Fruit fly (Drosophila melanogaster): ENCODE measurements around the gene CG7772.

The CG7772 gene

dm6 chrX:17881138-17882121, 25.6 kb downstream of the CG7772 start (continued):
- TF ChIP-seq seq (GFP tag; IDR thresholded peaks at IDR 0.05) (peak; percentile 47; the same call in 1 of the 2 replicates), az2 (GFP tag; optimal IDR thresholded peaks at IDR 0.05) (peak; percentile 26), CG9817 (tag; optimal IDR thresholded peaks at IDR 0.05) (peak; percentile 64), CG9215 (GFP tag; IDR thresholded peaks at IDR 0.05) (peak; percentile 52), croc (GFP tag; conservative IDR thresholded peaks at IDR 0.05) (no peak), CG4424 (GFP tag; optimal IDR thresholded peaks at IDR 0.05) (peak; percentile 33), CG11695 (GFP tag; IDR thresholded peaks at IDR 0.05) (0 out of 3 replicates have a peak, but pooled peaks have one; percentile 27), Rfx (GFP tag; IDR thresholded peaks at IDR 0.05) (peak; percentile 84), CG2120 (GFP tag; optimal IDR thresholded peaks at IDR 0.05) (peak; percentile 76), CG33213 (GFP tag; optimal IDR thresholded peaks at IDR 0.05) (peak; percentile 9), Meics (GFP tag; optimal IDR thresholded peaks at IDR 0.05) (peak; percentile 61), HLH54F (GFP tag; optimal IDR thresholded peaks at IDR 0.05) (peak; percentile 48), ems (GFP tag; optimal IDR thresholded peaks at IDR 0.05) (peak; percentile 23), ara (GFP tag; IDR thresholded peaks at IDR 0.05) (no peak), kni (GFP tag; optimal IDR thresholded peaks at IDR 0.05) (no peak), MBD-R2 (GFP tag; IDR thresholded peaks at IDR 0.05) (peak; percentile 37; the same call in 1 of the 2 replicates), jigr1 (GFP tag; IDR thresholded peaks at IDR 0.05) (no peak), CG32772 (GFP tag; IDR thresholded peaks at IDR 0.05) (peak; percentile 32; the same call in 1 of the 2 replicates), CG17328 (GFP tag; IDR thresholded peaks at IDR 0.05) (0 out of 2 replicates have a peak, but pooled peaks have one; percentile 21), CG3163 (GFP tag; optimal IDR thresholded peaks at IDR 0.05) (no peak), scrt (GFP tag; optimal IDR thresholded peaks at IDR 0.05) (peak; percentile 33), knrl (GFP tag; IDR thresholded peaks at IDR 0.05; ENCODE audit: partially characterized antibody) (no peak), Atf-2 (GFP tag; optimal IDR thresholded peaks at IDR 0.05) (peak; percentile 28), ro (GFP tag; IDR thresholded peaks at IDR 0.05) (no peak), CG10431 (GFP tag; optimal IDR thresholded peaks at IDR 0.05) (no peak), nmo (GFP tag; optimal IDR thresholded peaks at IDR 0.05) (peak; percentile 16), CG9727 (GFP tag; optimal IDR thresholded peaks at IDR 0.05) (peak; percentile 36), pb (GFP tag; optimal IDR thresholded peaks at IDR 0.05) (peak; percentile 2), Jarid2 (GFP tag; optimal IDR thresholded peaks at IDR 0.05) (no peak), CG30403 (GFP tag; optimal IDR thresholded peaks at IDR 0.05) (peak; percentile 69), CG8359 (GFP tag; optimal IDR thresholded peaks at IDR 0.05; ENCODE audit: borderline replicate concordance) (no peak), CG15073 (GFP tag; optimal IDR thresholded peaks at IDR 0.05) (no peak), ham (GFP tag; IDR thresholded peaks at IDR 0.05) (0 out of 2 replicates have a peak, but pooled peaks have one; percentile 38), CoRest (tag; optimal IDR thresholded peaks at IDR 0.05) (peak; percentile 48), row (GFP tag; IDR thresholded peaks at IDR 0.05) (peak; percentile 64), lola (GFP tag; optimal IDR thresholded peaks at IDR 0.05) (no peak), CG2202 (tag; optimal IDR thresholded peaks at IDR 0.05) (no peak), insv (GFP tag; optimal IDR thresholded peaks at IDR 0.05) (no peak), Poxn (GFP tag; IDR thresholded peaks at IDR 0.05) (no peak), Fer2 (tag; optimal IDR thresholded peaks at IDR 0.05) (peak; percentile 27), Sry-δ (GFP tag; optimal IDR thresholded peaks at IDR 0.05) (no peak), nerfin-1 (tag; optimal IDR thresholded peaks at IDR 0.05) (no peak), phol (tag; optimal IDR thresholded peaks at IDR 0.05) (peak; percentile 51), Ssrp (tag; optimal IDR thresholded peaks at IDR 0.05) (no peak), aop (GFP tag; IDR thresholded peaks at IDR 0.05) (no peak), en (GFP tag; optimal IDR thresholded peaks at IDR 0.05) (no peak), CG18011 (GFP tag; optimal IDR thresholded peaks at IDR 0.05) (no peak), CG8089 (GFP tag; optimal IDR thresholded peaks at IDR 0.05) (no peak)

Data from whole organism, embryonic.